Worm (Caenorhabditis elegans): Measurements from ENCODE around the gene jmjd-1.1.
A peak's percentile ranks its signal among the peaks of the same experiment; 100 is the strongest.

The jmjd-1.1 gene

ce11 chrII:11824673-11825072 lies 18.3 kb downstream of the jmjd-1.1 start:
- TF ChIP-seq tbx-11 (GFP tag; IDR thresholded peaks at IDR 0.05), result 0 out of 2 replicates have a peak, but pooled peaks have one; percentile 51
- TF ChIP-seq scrt-1 (GFP tag; IDR thresholded peaks at IDR 0.05), result peak; percentile 71

ce11 chrII:11829920-11830319 lies 23.6 kb downstream of the jmjd-1.1 start, which contains the start of gene pes-5:
Gene pes-5 (minus strand): TSS chrII:11830020.
- TF ChIP-seq scrt-1 (GFP tag; IDR thresholded peaks at IDR 0.05) (no peak), ets-7 (tag; optimal IDR thresholded peaks at IDR 0.05) (no peak)

- TF ChIP-seq sea-1 (GFP tag; conservative IDR thresholded peaks at IDR 0.05) (no peak), B0310.2 (tag; optimal IDR thresholded peaks at IDR 0.05) (no peak), tbx-37 (GFP tag; conservative IDR thresholded peaks at IDR 0.05) (no peak), ama-1 (optimal IDR thresholded peaks at IDR 0.05) (no peak)
Observed at ce11 chrII:11830601-11831000, 24.2 kb downstream of the jmjd-1.1 start.

ce11 chrII:11832475-11832874 lies 26.1 kb downstream of the jmjd-1.1 start, which contains the start of gene clec-144:
Gene clec-144 (minus strand): TSS chrII:11832575.
- TF ChIP-seq ceh-13 (GFP tag; optimal IDR thresholded peaks at IDR 0.05) (no peak), F13C5.2 (tag; optimal IDR thresholded peaks at IDR 0.05) (no peak), scrt-1 (GFP tag; IDR thresholded peaks at IDR 0.05) (no peak), hnd-1 (tag; optimal IDR thresholded peaks at IDR 0.05) (no peak)

ce11 chrII:11835208-11835607 lies 28.9 kb downstream of the jmjd-1.1 start, which contains the start of gene T27D12.6:
Gene T27D12.6 (plus strand): TSS chrII:11835508.
- TF ChIP-seq hnd-1 (tag; optimal IDR thresholded peaks at IDR 0.05) (no peak), F13C5.2 (tag; optimal IDR thresholded peaks at IDR 0.05) (no peak), hmbx-1 (tag; optimal IDR thresholded peaks at IDR 0.05) (no peak), B0310.2 (tag; optimal IDR thresholded peaks at IDR 0.05) (no peak), scrt-1 (GFP tag; IDR thresholded peaks at IDR 0.05) (no peak), tbx-37 (GFP tag; conservative IDR thresholded peaks at IDR 0.05) (no peak), pes-1 (GFP tag; IDR thresholded peaks at IDR 0.05) (no peak), ama-1 (optimal IDR thresholded peaks at IDR 0.05) (no peak), ceh-13 (GFP tag; optimal IDR thresholded peaks at IDR 0.05) (no peak), ceh-36 (tag; optimal IDR thresholded peaks at IDR 0.05) (no peak), tra-4 (tag; optimal IDR thresholded peaks at IDR 0.05) (no peak), sea-1 (GFP tag; conservative IDR thresholded peaks at IDR 0.05) (no peak), hmg-4 (GFP tag; optimal IDR thresholded peaks at IDR 0.05) (no peak), aly-1 (tag; optimal IDR thresholded peaks at IDR 0.05) (no peak), flt-1 (GFP tag; IDR thresholded peaks at IDR 0.05) (no peak), tbx-11 (GFP tag; IDR thresholded peaks at IDR 0.05) (no peak), ets-7 (tag; optimal IDR thresholded peaks at IDR 0.05) (no peak)

ce11 chrII:11836554-11837218 lies 30.3 kb downstream of the jmjd-1.1 start:
- TF ChIP-seq F13C5.2 (tag; optimal IDR thresholded peaks at IDR 0.05), result no peak
- TF ChIP-seq hmbx-1 (tag; optimal IDR thresholded peaks at IDR 0.05), result no peak
- no peak for TF ChIP-seq flt-1 (GFP tag; IDR thresholded peaks at IDR 0.05)
- no peak for TF ChIP-seq ama-1 (optimal IDR thresholded peaks at IDR 0.05)
- no peak for TF ChIP-seq hnd-1 (tag; optimal IDR thresholded peaks at IDR 0.05)
- TF ChIP-seq tbx-11 (GFP tag; IDR thresholded peaks at IDR 0.05), result no peak
- TF ChIP-seq ceh-13 (GFP tag; optimal IDR thresholded peaks at IDR 0.05), result no peak
- no peak for TF ChIP-seq tra-4 (tag; optimal IDR thresholded peaks at IDR 0.05)
- TF ChIP-seq ceh-36 (tag; optimal IDR thresholded peaks at IDR 0.05), result no peak
- no peak for TF ChIP-seq sea-1 (GFP tag; conservative IDR thresholded peaks at IDR 0.05)
- TF ChIP-seq ets-7 (tag; optimal IDR thresholded peaks at IDR 0.05), result no peak
- TF ChIP-seq hmg-4 (GFP tag; optimal IDR thresholded peaks at IDR 0.05), result no peak

- TF ChIP-seq aly-1 (tag; optimal IDR thresholded peaks at IDR 0.05), result no peak
Observed at ce11 chrII:11838353-11838752, 32.0 kb downstream of the jmjd-1.1 start.

- TF ChIP-seq hmbx-1 (tag; optimal IDR thresholded peaks at IDR 0.05) (no peak), ceh-36 (tag; optimal IDR thresholded peaks at IDR 0.05) (no peak), pes-1 (GFP tag; IDR thresholded peaks at IDR 0.05) (no peak), scrt-1 (GFP tag; IDR thresholded peaks at IDR 0.05) (no peak), ama-1 (optimal IDR thresholded peaks at IDR 0.05) (no peak), ets-7 (tag; optimal IDR thresholded peaks at IDR 0.05) (no peak), B0310.2 (tag; optimal IDR thresholded peaks at IDR 0.05) (no peak), tbx-37 (GFP tag; conservative IDR thresholded peaks at IDR 0.05) (no peak), hnd-1 (tag; optimal IDR thresholded peaks at IDR 0.05) (no peak), hmg-4 (GFP tag; optimal IDR thresholded peaks at IDR 0.05) (no peak), F13C5.2 (tag; optimal IDR thresholded peaks at IDR 0.05) (no peak), aly-1 (tag; optimal IDR thresholded peaks at IDR 0.05) (no peak), sea-1 (GFP tag; conservative IDR thresholded peaks at IDR 0.05) (no peak), tra-4 (tag; optimal IDR thresholded peaks at IDR 0.05) (no peak), tbx-11 (GFP tag; IDR thresholded peaks at IDR 0.05) (no peak), flt-1 (GFP tag; IDR thresholded peaks at IDR 0.05) (no peak), ceh-13 (GFP tag; optimal IDR thresholded peaks at IDR 0.05) (no peak)
Observed at ce11 chrII:11839116-11839515, 32.8 kb downstream of the jmjd-1.1 start.

ce11 chrII:11841653-11842052 lies 35.3 kb downstream of the jmjd-1.1 start:
- TF ChIP-seq pes-1 (GFP tag; IDR thresholded peaks at IDR 0.05) (no peak), ama-1 (optimal IDR thresholded peaks at IDR 0.05) (no peak), ceh-36 (tag; optimal IDR thresholded peaks at IDR 0.05) (no peak), tbx-11 (GFP tag; IDR thresholded peaks at IDR 0.05) (no peak), hnd-1 (tag; optimal IDR thresholded peaks at IDR 0.05) (no peak), scrt-1 (GFP tag; IDR thresholded peaks at IDR 0.05) (no peak), sea-1 (GFP tag; conservative IDR thresholded peaks at IDR 0.05) (no peak), hmg-4 (GFP tag; optimal IDR thresholded peaks at IDR 0.05) (no peak)
